Worm (Caenorhabditis elegans): Measurements from ENCODE around the gene Y9C9A.13.
A peak's percentile ranks its signal among the peaks of the same experiment; 100 is the strongest.

Gene Y9C9A.13

DNA sequence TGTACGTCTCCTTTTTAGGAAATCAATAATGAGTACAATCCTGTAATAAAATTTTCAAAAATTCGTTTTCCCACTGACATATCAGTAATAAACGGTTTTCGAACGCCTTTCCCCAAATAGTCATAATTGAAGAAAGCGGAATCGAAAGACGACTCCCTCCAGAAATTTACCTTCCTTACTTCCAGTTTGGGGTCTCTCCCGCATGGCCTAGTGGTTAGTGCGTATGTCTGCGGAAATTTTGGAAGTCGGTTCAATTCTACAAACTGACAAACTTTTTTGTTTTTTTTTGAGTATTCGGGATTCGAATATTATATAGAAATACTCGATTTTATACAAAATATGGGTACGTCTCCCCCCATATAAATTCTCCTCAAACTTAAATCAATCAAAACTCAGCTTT lies 19.6 kb downstream of the Y9C9A.13 start:
- TF ChIP-seq ref-1 (GFP tag; conservative IDR thresholded peaks at IDR 0.05) (peak; percentile 45; the same call in 1 of the 2 replicates), T22C8.4 (GFP tag; IDR thresholded peaks at IDR 0.05) (peak; percentile 69)

ce11 chrIV:4945771-4946170 lies 23.5 kb downstream of the Y9C9A.13 start, which contains the start of gene str-169:
TSS of gene str-169 (plus strand) at chrIV:4946071.
- no peak for TF ChIP-seq klf-2 (GFP tag; conservative IDR thresholded peaks at IDR 0.05)
- no peak for TF ChIP-seq tab-1 (GFP tag; IDR thresholded peaks at IDR 0.05)
- no peak for TF ChIP-seq ref-1 (GFP tag; conservative IDR thresholded peaks at IDR 0.05)
- no peak for TF ChIP-seq T22C8.4 (GFP tag; IDR thresholded peaks at IDR 0.05)
- no peak for TF ChIP-seq ztf-23 (GFP tag; IDR thresholded peaks at IDR 0.05)
- TF ChIP-seq med-1 (GFP tag; optimal IDR thresholded peaks at IDR 0.05; ENCODE audit: insufficient read depth) = no peak
- no peak for TF ChIP-seq ztf-29 (GFP tag; IDR thresholded peaks at IDR 0.05)
- no peak for TF ChIP-seq cog-1 (tag; optimal IDR thresholded peaks at IDR 0.05)
- TF ChIP-seq flt-1 (GFP tag; IDR thresholded peaks at IDR 0.05) = no peak

DNA sequence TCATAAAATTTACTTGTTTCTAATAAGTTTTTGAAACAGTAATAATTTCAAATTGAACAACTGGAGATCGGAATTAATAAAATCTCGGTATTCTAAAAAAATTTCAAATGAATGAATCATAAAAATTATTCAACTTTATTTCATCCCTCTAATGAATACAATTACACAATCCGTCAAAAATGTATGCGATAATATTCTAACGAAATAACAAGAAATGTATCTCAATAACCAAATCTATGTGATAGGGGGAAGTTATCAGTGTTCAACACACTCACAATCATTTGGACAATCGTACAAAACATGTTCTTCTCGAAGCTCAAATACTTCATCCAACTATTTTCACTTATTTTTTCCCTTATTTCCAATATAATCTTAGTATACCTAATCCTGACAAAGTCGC lies 27.6 kb downstream of the Y9C9A.13 start, which contains the start of gene Y9C9A.5:
Gene Y9C9A.5, plus strand, starts transcription at position 301 of the 400 bp plus-strand sequence.
- TF ChIP-seq ztf-29 (GFP tag; IDR thresholded peaks at IDR 0.05) = no peak
- TF ChIP-seq klf-2 (GFP tag; conservative IDR thresholded peaks at IDR 0.05) = no peak
- no peak for TF ChIP-seq cog-1 (tag; optimal IDR thresholded peaks at IDR 0.05)
- TF ChIP-seq ztf-23 (GFP tag; IDR thresholded peaks at IDR 0.05) = no peak
- TF ChIP-seq T22C8.4 (GFP tag; IDR thresholded peaks at IDR 0.05) = no peak
- TF ChIP-seq tab-1 (GFP tag; IDR thresholded peaks at IDR 0.05) = no peak
- no peak for TF ChIP-seq ref-1 (GFP tag; conservative IDR thresholded peaks at IDR 0.05)
- TF ChIP-seq med-1 (GFP tag; optimal IDR thresholded peaks at IDR 0.05; ENCODE audit: insufficient read depth) = no peak
- TF ChIP-seq flt-1 (GFP tag; IDR thresholded peaks at IDR 0.05) = no peak

DNA sequence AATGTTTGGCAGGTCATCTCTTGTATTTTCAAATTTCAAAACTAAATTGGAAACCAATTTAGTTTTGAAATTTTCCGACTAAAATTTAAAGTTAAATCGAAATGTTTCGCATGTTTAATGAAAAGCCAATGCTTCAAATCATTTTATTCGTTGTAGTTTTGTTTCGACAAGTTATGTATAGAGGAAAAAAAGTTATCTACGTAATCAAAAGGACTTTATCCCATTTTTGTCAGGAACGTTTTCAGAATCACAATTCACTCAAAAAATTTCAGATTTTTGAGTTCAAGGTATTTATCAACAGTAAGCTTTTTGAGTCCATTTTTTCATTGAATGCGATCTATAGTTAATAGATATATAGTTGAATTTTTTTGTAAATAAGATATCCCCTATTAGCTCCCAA lies 30.7 kb downstream of the Y9C9A.13 start, which contains the start of gene str-168:
Gene str-168, plus strand, starts transcription at position 301 of the 400 bp plus-strand sequence.
- TF ChIP-seq med-1 (GFP tag; optimal IDR thresholded peaks at IDR 0.05; ENCODE audit: insufficient read depth) = no peak

DNA sequence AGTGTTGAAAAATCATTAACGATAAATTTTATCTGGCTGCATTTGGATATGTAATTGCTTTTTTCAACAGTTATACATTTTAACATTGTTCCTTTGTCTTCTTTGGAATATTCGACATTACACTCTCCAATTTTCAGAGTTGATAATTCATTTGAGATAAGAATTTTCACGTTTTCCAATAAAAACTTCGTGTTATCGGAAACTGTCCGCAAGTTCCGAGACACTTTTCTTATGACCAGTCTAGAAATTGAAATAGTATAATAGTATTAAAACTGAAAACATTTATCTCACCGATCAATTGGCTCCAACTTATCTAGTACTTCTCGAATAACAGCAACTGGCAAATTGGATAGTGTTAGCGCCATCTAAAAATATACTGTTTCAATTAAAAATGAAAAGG lies 31.7 kb downstream of the Y9C9A.13 start, which contains the start of gene fbxa-86:
Gene fbxa-86, minus strand, starts transcription at position 367 of the 400 bp plus-strand sequence.
- TF ChIP-seq T22C8.4 (GFP tag; IDR thresholded peaks at IDR 0.05) (no peak), ztf-29 (GFP tag; IDR thresholded peaks at IDR 0.05) (no peak), ref-1 (GFP tag; conservative IDR thresholded peaks at IDR 0.05) (no peak), ztf-23 (GFP tag; IDR thresholded peaks at IDR 0.05) (no peak), cog-1 (tag; optimal IDR thresholded peaks at IDR 0.05) (no peak), tab-1 (GFP tag; IDR thresholded peaks at IDR 0.05) (no peak), flt-1 (GFP tag; IDR thresholded peaks at IDR 0.05) (no peak), med-1 (GFP tag; optimal IDR thresholded peaks at IDR 0.05; ENCODE audit: insufficient read depth) (no peak), klf-2 (GFP tag; conservative IDR thresholded peaks at IDR 0.05) (no peak)

DNA sequence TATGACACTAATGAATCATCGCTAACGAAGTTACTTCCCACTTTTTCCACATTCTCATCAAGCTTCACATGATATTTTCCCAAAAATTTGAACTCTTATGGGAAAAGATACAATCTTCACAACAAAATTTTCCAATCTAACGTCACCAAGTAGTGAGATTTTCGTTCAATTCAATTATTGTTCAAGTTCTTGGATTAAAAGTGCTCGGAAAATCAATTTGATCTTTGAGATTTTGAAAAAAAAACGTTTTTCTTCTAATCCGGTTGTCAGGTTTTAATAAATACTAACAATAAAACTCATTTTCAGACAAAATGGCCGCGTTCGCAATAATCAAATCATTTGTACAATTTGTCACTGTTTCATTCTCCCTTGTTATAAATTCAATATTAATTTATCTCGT lies 35.2 kb downstream of the Y9C9A.13 start, which contains the start of gene str-153:
Gene str-153, plus strand, starts transcription at position 301 of the 400 bp plus-strand sequence.
- TF ChIP-seq tab-1 (GFP tag; IDR thresholded peaks at IDR 0.05) (no peak), ztf-23 (GFP tag; IDR thresholded peaks at IDR 0.05) (no peak), T22C8.4 (GFP tag; IDR thresholded peaks at IDR 0.05) (no peak), flt-1 (GFP tag; IDR thresholded peaks at IDR 0.05) (no peak), cog-1 (tag; optimal IDR thresholded peaks at IDR 0.05) (no peak)

- TF ChIP-seq med-1 (GFP tag; optimal IDR thresholded peaks at IDR 0.05; ENCODE audit: insufficient read depth) (no peak), klf-2 (GFP tag; conservative IDR thresholded peaks at IDR 0.05) (no peak), cog-1 (tag; optimal IDR thresholded peaks at IDR 0.05) (no peak), ref-1 (GFP tag; conservative IDR thresholded peaks at IDR 0.05) (no peak), tab-1 (GFP tag; IDR thresholded peaks at IDR 0.05) (no peak), ztf-29 (GFP tag; IDR thresholded peaks at IDR 0.05) (no peak), ztf-23 (GFP tag; IDR thresholded peaks at IDR 0.05) (no peak), flt-1 (GFP tag; IDR thresholded peaks at IDR 0.05) (no peak), T22C8.4 (GFP tag; IDR thresholded peaks at IDR 0.05) (no peak)
Observed at ce11 chrIV:4930754-4931322, 38.5 kb downstream of the Y9C9A.13 start.

DNA sequence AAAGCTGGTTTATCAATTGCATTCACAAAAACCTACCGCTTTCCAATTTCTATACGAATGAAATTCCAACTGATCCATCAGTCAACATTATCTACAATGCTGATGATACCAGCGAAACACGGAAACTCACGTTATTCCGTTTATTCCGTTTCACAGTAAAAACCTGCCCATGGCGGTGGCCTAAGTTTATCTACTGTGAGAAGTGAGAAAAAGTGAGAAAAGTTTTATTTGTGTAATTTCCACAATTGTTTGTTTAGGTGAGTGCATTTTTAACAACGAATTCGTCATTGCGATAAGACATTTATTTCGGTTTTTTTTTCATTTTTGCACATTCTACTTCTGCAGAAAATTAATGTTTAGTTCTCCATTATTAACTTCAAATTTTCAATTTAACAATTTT lies 39.3 kb downstream of the Y9C9A.13 start, which contains the start of gene Y9C9A.8:
Gene Y9C9A.8, plus strand, starts transcription at position 301 of the 400 bp plus-strand sequence.
- TF ChIP-seq med-1 (GFP tag; optimal IDR thresholded peaks at IDR 0.05; ENCODE audit: insufficient read depth) (no peak), ref-1 (GFP tag; conservative IDR thresholded peaks at IDR 0.05) (no peak), ztf-29 (GFP tag; IDR thresholded peaks at IDR 0.05) (no peak), klf-2 (GFP tag; conservative IDR thresholded peaks at IDR 0.05) (no peak), T22C8.4 (GFP tag; IDR thresholded peaks at IDR 0.05) (no peak), cog-1 (tag; optimal IDR thresholded peaks at IDR 0.05) (no peak), ztf-23 (GFP tag; IDR thresholded peaks at IDR 0.05) (no peak), flt-1 (GFP tag; IDR thresholded peaks at IDR 0.05) (no peak), tab-1 (GFP tag; IDR thresholded peaks at IDR 0.05) (no peak)

ce11 chrIV:4917774-4918173 lies 51.5 kb downstream of the Y9C9A.13 start, which contains the start of gene str-158:
TSS of gene str-158 (plus strand) at chrIV:4918074.
- TF ChIP-seq klf-2 (GFP tag; conservative IDR thresholded peaks at IDR 0.05) (no peak), ztf-29 (GFP tag; IDR thresholded peaks at IDR 0.05) (no peak), T22C8.4 (GFP tag; IDR thresholded peaks at IDR 0.05) (no peak), flt-1 (GFP tag; IDR thresholded peaks at IDR 0.05) (no peak), ztf-23 (GFP tag; IDR thresholded peaks at IDR 0.05) (no peak), med-1 (GFP tag; optimal IDR thresholded peaks at IDR 0.05; ENCODE audit: insufficient read depth) (no peak), tab-1 (GFP tag; IDR thresholded peaks at IDR 0.05) (no peak), ref-1 (GFP tag; conservative IDR thresholded peaks at IDR 0.05) (no peak), cog-1 (tag; optimal IDR thresholded peaks at IDR 0.05) (no peak)
